Fruit fly (Drosophila melanogaster) whole organism, embryonic: ENCODE data around the gene Mst98Ca.

Experiments used
- Atf6 ChIP-seq: fragments of 200-800 bp; sonication (Bioruptor generic); IDR thresholded peaks from 2 replicates; pipeline ENCODE4 v1.3.6; 2022; ENCODE audit warnings: missing biosample characterization, missing genetic modification characterization
- Bgb ChIP-seq: fragments of 200-800 bp; sonication (Bioruptor generic); IDR thresholded peaks from 2 replicates; pipeline ENCODE4 v1.3.6; 2022; ENCODE audit warnings: missing biosample characterization, missing genetic modification characterization; ENCODE audit not compliant: partially characterized antibody
- CG12155 ChIP-seq: fragments of 200-800 bp; sonication (Bioruptor generic); optimal IDR thresholded peaks from 3 replicates; lab custom pipeline; 2016; ENCODE audit warnings: missing biosample characterization, missing genetic modification characterization
- CG1233 ChIP-seq: fragments of 200-800 bp; sonication (Bioruptor generic); optimal IDR thresholded peaks from 4 replicates; lab custom pipeline; 2018; ENCODE audit warnings: missing biosample characterization, mild to moderate bottlenecking, missing genetic modification characterization
- CG12659 ChIP-seq: fragments of 200-800 bp; sonication (Bioruptor generic); optimal IDR thresholded peaks from 3 replicates; lab custom pipeline; 2017; ENCODE audit warnings: mild to moderate bottlenecking, missing biosample characterization, missing genetic modification reagents, missing genetic modification characterization
- CG12769 ChIP-seq: fragments of 200-800 bp; sonication (Bioruptor generic); optimal IDR thresholded peaks from 2 replicates; lab custom pipeline; 2019; ENCODE audit warnings: missing biosample characterization, mild to moderate bottlenecking, missing genetic modification characterization, moderate library complexity
- CG13624 ChIP-seq: fragments of 200-800 bp; sonication (Bioruptor generic); optimal IDR thresholded peaks from 2 replicates; lab custom pipeline; 2016; ENCODE audit warnings: missing biosample characterization, missing genetic modification characterization
- CG13894 ChIP-seq: fragments of 200-800 bp; sonication (Bioruptor generic); optimal IDR thresholded peaks from 3 replicates; lab custom pipeline; 2018; ENCODE audit warnings: missing biosample characterization, mild to moderate bottlenecking, missing genetic modification characterization, moderate library complexity
- CG15011 ChIP-seq: fragments of 200-800 bp; sonication (Bioruptor generic); optimal IDR thresholded peaks from 3 replicates; lab custom pipeline; 2018; ENCODE audit warnings: missing biosample characterization, mild to moderate bottlenecking, missing genetic modification characterization
- CG18011 ChIP-seq: fragments of 200-800 bp; sonication (Bioruptor generic); optimal IDR thresholded peaks from 2 replicates; lab custom pipeline; 2017; ENCODE audit warnings: missing biosample characterization, missing genetic modification characterization, mild to moderate bottlenecking, moderate library complexity, missing genotype
- CG18619 ChIP-seq: fragments of 200-800 bp; sonication (Bioruptor generic); optimal IDR thresholded peaks from 3 replicates; lab custom pipeline; 2017; ENCODE audit warnings: missing biosample characterization, mild to moderate bottlenecking, missing genetic modification characterization
- CG2199 ChIP-seq: fragments of 200-800 bp; sonication (Bioruptor generic); IDR thresholded peaks from 3 replicates; pipeline ENCODE4 v1.3.6; 2022; ENCODE audit warnings: missing biosample characterization, missing genetic modification characterization
- CG30020 ChIP-seq: fragments of 200-800 bp; optimal IDR thresholded peaks from 2 replicates; lab custom pipeline; 2019; ENCODE audit warnings: missing biosample characterization, mild to moderate bottlenecking, missing genetic modification characterization, moderate library complexity
- CG32767 ChIP-seq: fragments of 200-800 bp; sonication (Bioruptor generic); IDR thresholded peaks from 2 replicates; pipeline ENCODE4 v1.3.6; 2022; ENCODE audit warnings: missing biosample characterization, missing genetic modification characterization
- CG4328 ChIP-seq: fragments of 200-800 bp; sonication (Bioruptor generic); optimal IDR thresholded peaks from 3 replicates; lab custom pipeline; 2017; ENCODE audit warnings: missing biosample characterization, missing genetic modification reagents, missing genetic modification characterization
- CG6689 ChIP-seq: fragments of 200-800 bp; sonication (Bioruptor generic); IDR thresholded peaks from 2 replicates; pipeline ENCODE4 v1.3.6; 2022; ENCODE audit warnings: missing biosample characterization, missing genetic modification characterization
- CG7987 ChIP-seq: fragments of 200-800 bp; sonication (Bioruptor generic); optimal IDR thresholded peaks from 2 replicates; lab custom pipeline; 2018; ENCODE audit warnings: missing biosample characterization, mild to moderate bottlenecking, missing genetic modification characterization, moderate library complexity
- CG8388 ChIP-seq: fragments of 200-800 bp; sonication (Bioruptor generic); optimal IDR thresholded peaks from 2 replicates; lab custom pipeline; 2019; ENCODE audit warnings: missing biosample characterization, mild to moderate bottlenecking, missing genetic modification characterization, moderate library complexity
- CG9215 ChIP-seq: fragments of 200-800 bp; sonication (Bioruptor generic); IDR thresholded peaks from 2 replicates; pipeline ENCODE4 v1.3.6; 2022; ENCODE audit warnings: missing biosample characterization, missing genetic modification characterization
- CTCF ChIP-seq: fragments of 200-800 bp; sonication (Bioruptor generic); optimal IDR thresholded peaks from 2 replicates; lab custom pipeline; 2017; ENCODE audit warnings: missing biosample characterization, mild to moderate bottlenecking, missing genetic modification characterization, moderate library complexity
- CoRest ChIP-seq: fragments of 200-800 bp; sonication (Bioruptor generic); optimal IDR thresholded peaks from 3 replicates; lab custom pipeline; 2018; ENCODE audit warnings: missing biosample characterization, mild to moderate bottlenecking, missing genetic modification characterization, moderate library complexity
- Dek ChIP-seq: fragments of 200-800 bp; sonication (Bioruptor generic); optimal IDR thresholded peaks from 3 replicates; lab custom pipeline; 2019; ENCODE audit warnings: missing biosample characterization, mild to moderate bottlenecking, missing genetic modification characterization, moderate library complexity
- Gug ChIP-seq: fragments of 200-800 bp; sonication (Bioruptor generic); IDR thresholded peaks from 4 replicates; pipeline ENCODE4 v1.3.6; 2022; ENCODE audit warnings: missing biosample characterization, missing genetic modification characterization
- HHEX ChIP-seq: fragments of 200-800 bp; sonication (Bioruptor generic); optimal IDR thresholded peaks from 3 replicates; lab custom pipeline; 2017; ENCODE audit warnings: missing biosample characterization, mild to moderate bottlenecking, missing genetic modification characterization, missing genetic modification reagents
- HmgZ ChIP-seq: fragments of 200-800 bp; sonication (Bioruptor generic); optimal IDR thresholded peaks from 2 replicates; lab custom pipeline; 2018; ENCODE audit warnings: missing biosample characterization, mild to moderate bottlenecking, missing genetic modification characterization
- Hmx ChIP-seq: fragments of 200-800 bp; sonication (Bioruptor generic); optimal IDR thresholded peaks from 2 replicates; lab custom pipeline; 2016; ENCODE audit warnings: missing biosample characterization, missing genetic modification characterization
- Lhr ChIP-seq: fragments of 200-800 bp; sonication (Bioruptor generic); optimal IDR thresholded peaks from 3 replicates; lab custom pipeline; 2017; ENCODE audit warnings: mild to moderate bottlenecking, missing biosample characterization, missing genetic modification reagents, missing genetic modification characterization
- MESR4 ChIP-seq: fragments of 200-800 bp; sonication (Bioruptor generic); optimal IDR thresholded peaks from 2 replicates; lab custom pipeline; 2018; ENCODE audit warnings: missing biosample characterization, mild to moderate bottlenecking, missing genetic modification characterization, moderate library complexity
- NFAT ChIP-seq: fragments of 200-800 bp; sonication (Bioruptor generic); IDR thresholded peaks from 2 replicates; pipeline ENCODE4 v1.3.6; 2022; ENCODE audit warnings: missing biosample characterization, missing genetic modification characterization
- Neu2 ChIP-seq: fragments of 200-800 bp; sonication (Bioruptor generic); optimal IDR thresholded peaks from 3 replicates; lab custom pipeline; 2016; ENCODE audit warnings: missing biosample characterization, missing genetic modification characterization, borderline replicate concordance
- PHDP ChIP-seq: fragments of 200-800 bp; sonication (Bioruptor generic); optimal IDR thresholded peaks from 3 replicates; lab custom pipeline; 2018; ENCODE audit warnings: missing biosample characterization, mild to moderate bottlenecking, missing genetic modification characterization, moderate library complexity
- Usf ChIP-seq: fragments of 200-800 bp; sonication (Bioruptor generic); optimal IDR thresholded peaks from 2 replicates; lab custom pipeline; 2017; ENCODE audit warnings: missing genotype, missing biosample characterization, missing genetic modification characterization
- bcd ChIP-seq: fragments of 200-800 bp; sonication (Bioruptor generic); optimal IDR thresholded peaks from 2 replicates; lab custom pipeline; 2017; ENCODE audit warnings: missing biosample characterization, mild to moderate bottlenecking, missing genetic modification characterization
- cas ChIP-seq: fragments of 200-800 bp; sonication (Bioruptor generic); IDR thresholded peaks from 2 replicates; pipeline ENCODE4 v1.3.6; 2022; ENCODE audit warnings: missing biosample characterization, missing genetic modification characterization
- cato ChIP-seq: fragments of 200-800 bp; sonication (Bioruptor generic); optimal IDR thresholded peaks from 2 replicates; lab custom pipeline; 2016; ENCODE audit warnings: missing biosample characterization, missing genetic modification characterization, borderline replicate concordance
- caup ChIP-seq: fragments of 200-800 bp; sonication (Bioruptor generic); optimal IDR thresholded peaks from 3 replicates; lab custom pipeline; 2017; ENCODE audit warnings: missing biosample characterization, mild to moderate bottlenecking, missing genetic modification characterization, moderate library complexity; ENCODE audit not compliant: severe bottlenecking
- chif ChIP-seq, 2 experiments: fragments of 200-800 bp; sonication (Bioruptor generic); optimal IDR thresholded peaks; 3 replicates each; lab custom pipeline; 2016; ENCODE audit warnings: missing biosample characterization in 2 of 2, missing genetic modification characterization in 2 of 2
- dimm ChIP-seq: fragments of 200-800 bp; sonication (Bioruptor generic); IDR thresholded peaks from 2 replicates; pipeline ENCODE4 v1.3.6; 2022; ENCODE audit warnings: missing biosample characterization, missing genetic modification characterization
- fru ChIP-seq: fragments of >200 bp; optimal IDR thresholded peaks from 2 replicates; lab custom pipeline; 2017
- ind ChIP-seq: fragments of 200-800 bp; sonication (Bioruptor generic); optimal IDR thresholded peaks from 3 replicates; lab custom pipeline; 2016; ENCODE audit warnings: missing biosample characterization, missing genetic modification characterization
- kay ChIP-seq: fragments of 200-800 bp; sonication (Bioruptor generic); optimal IDR thresholded peaks from 2 replicates; lab custom pipeline; 2016; ENCODE audit warnings: missing biosample characterization, missing genetic modification characterization
- lbe ChIP-seq: fragments of 200-800 bp; sonication (Bioruptor generic); optimal IDR thresholded peaks from 2 replicates; lab custom pipeline; 2016; ENCODE audit warnings: missing biosample characterization, mild to moderate bottlenecking, missing genetic modification characterization
- lilli ChIP-seq: fragments of 200-800 bp; sonication (Bioruptor generic); optimal IDR thresholded peaks from 3 replicates; lab custom pipeline; 2016; ENCODE audit warnings: missing biosample characterization, missing genetic modification characterization
- org-1 ChIP-seq: fragments of 200-800 bp; sonication (Bioruptor generic); optimal IDR thresholded peaks from 2 replicates; lab custom pipeline; 2017; ENCODE audit warnings: missing biosample characterization, missing genetic modification characterization
- pb ChIP-seq: fragments of 200-800 bp; sonication (Bioruptor generic); optimal IDR thresholded peaks from 3 replicates; lab custom pipeline; 2016; ENCODE audit warnings: missing biosample characterization, missing genetic modification characterization
- run ChIP-seq: fragments of 200-800 bp; sonication (Bioruptor generic); optimal IDR thresholded peaks from 3 replicates; lab custom pipeline; 2018; ENCODE audit warnings: missing biosample characterization, mild to moderate bottlenecking, missing genetic modification characterization
- tgo ChIP-seq: fragments of 200-800 bp; sonication (Bioruptor generic); IDR thresholded peaks from 3 replicates; pipeline ENCODE4 v1.3.6; 2022; ENCODE audit warnings: missing biosample characterization, missing genetic modification characterization
- ttk ChIP-seq: fragments of 200-800 bp; sonication (Bioruptor generic); IDR thresholded peaks from 2 replicates; pipeline ENCODE4 v2.1.2; 2022; ENCODE audit warnings: missing biosample characterization, missing genetic modification characterization
- tx ChIP-seq: fragments of 200-800 bp; sonication (Bioruptor generic); optimal IDR thresholded peaks from 2 replicates; lab custom pipeline; 2016; ENCODE audit warnings: missing biosample characterization, missing genetic modification characterization
- vnd ChIP-seq: fragments of 200-800 bp; sonication (Bioruptor generic); IDR thresholded peaks from 3 replicates; pipeline ENCODE4 v1.3.6; 2022; ENCODE audit warnings: missing biosample characterization, missing genetic modification characterization; ENCODE audit not compliant: partially characterized antibody

The Mst98Ca gene

DNA sequence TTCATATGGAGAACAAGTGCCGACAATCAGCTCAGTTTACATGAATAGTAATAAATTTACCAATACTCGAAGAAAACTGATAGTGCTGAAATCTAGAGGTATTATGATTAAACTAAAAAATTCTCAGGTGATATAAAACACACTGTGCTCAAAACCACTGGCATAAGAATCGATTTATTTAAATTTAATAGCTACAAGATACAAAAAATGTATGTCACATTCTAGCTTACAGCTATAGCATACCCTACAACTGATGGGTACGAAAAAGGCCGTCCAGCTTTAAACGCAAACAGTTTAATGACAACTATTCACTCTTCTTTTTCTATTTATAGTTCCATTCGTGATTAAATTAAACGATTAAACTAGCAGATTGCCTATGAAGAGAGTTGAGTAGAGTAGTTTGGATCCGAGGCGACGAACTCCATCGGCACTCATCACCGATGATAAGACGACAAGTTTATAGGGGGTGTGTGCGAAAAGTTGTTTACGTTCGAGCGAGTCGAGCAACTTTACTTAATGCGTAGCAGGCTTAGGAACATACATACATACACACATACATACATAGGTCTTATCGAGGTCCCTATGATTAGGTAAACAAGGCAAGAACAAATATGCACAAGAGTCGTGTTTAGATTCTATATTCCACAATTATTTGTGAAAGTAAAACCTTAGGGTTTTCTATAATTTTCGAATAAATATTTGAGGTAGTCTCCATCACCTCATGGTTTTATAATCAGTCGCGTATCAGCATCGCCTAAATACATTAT, 37.8 kb downstream of the Mst98Ca start (continued):
- TF ChIP-seq lilli (peak; percentile 80), CG2199 (GFP tag; lab: Robert Waterston, UW) (no peak), CoRest (peak; percentile 54), tgo (peak; percentile 74), run (tag; lab: Kevin White, UChicago) (no peak), pb (no peak), lbe (GFP tag; lab: Kevin White, UChicago) (no peak), CG30020 (no peak), dimm (GFP tag; lab: Robert Waterston, UW) (no peak), bcd (GFP tag; lab: Kevin White, UChicago) (peak; percentile 49), org-1 (GFP tag; lab: Kevin White, UChicago) (peak; percentile 74), cato (peak; percentile 42), vnd (GFP tag; lab: Robert Waterston, UW) (no peak), Bgb (GFP tag; lab: Robert Waterston, UW) (no peak), CG13624 (GFP tag; lab: Kevin White, UChicago) (peak; percentile 60), MESR4 (no peak), NFAT (GFP tag; lab: Robert Waterston, UW) (peak; percentile 80), CG12659 (GFP tag; lab: Kevin White, UChicago) (peak; percentile 69), CG7987 (GFP tag; lab: Kevin White, UChicago) (peak; percentile 34), CG18619 (GFP tag; lab: Kevin White, UChicago) (peak; percentile 63), CG9215 (no peak; the same call in none of the 2 replicates), HmgZ (tag; lab: Kevin White, UChicago) (peak; percentile 82), CG8388 (GFP tag; lab: Kevin White, UChicago) (no peak), CG12155 (GFP tag; lab: Kevin White, UChicago) (peak; percentile 62), tx (GFP tag; lab: Kevin White, UChicago) (peak; percentile 41), Usf (no peak), CG6689 (GFP tag; lab: Robert Waterston, UW) (peak; percentile 54), CG13894 (tag; lab: Kevin White, UChicago) (peak; percentile 77), caup (peak; percentile 37), HHEX (GFP tag; lab: Kevin White, UChicago) (peak; percentile 66), CG32767 (GFP tag; lab: Robert Waterston, UW) (peak; percentile 54), Hmx (GFP tag; lab: Kevin White, UChicago) (peak; percentile 48), CG15011 (GFP tag; lab: Kevin White, UChicago) (peak; percentile 81), CG1233 (GFP tag; lab: Kevin White, UChicago) (peak; percentile 64), chif (GFP tag; optimal IDR thresholded peaks at IDR 0.05; lab: Kevin White, UChicago) (peak; percentile 64 to 75), CTCF (no peak), ttk (GFP tag; lab: Robert Waterston, UW) (peak; percentile 60; the same call in 1 of the 2 replicates), Dek (peak; percentile 49), ind (GFP tag; lab: Kevin White, UChicago) (peak; percentile 48), Neu2 (GFP tag; lab: Kevin White, UChicago) (no peak), Gug (GFP tag; lab: Robert Waterston, UW) (peak; percentile 59; the same call in 3 of the 4 replicates), cas (peak; percentile 75), Lhr (GFP tag; lab: Kevin White, UChicago) (peak; percentile 76), Atf6 (GFP tag; lab: Robert Waterston, UW) (peak; percentile 74), CG18011 (peak; percentile 34), CG4328 (GFP tag; lab: Kevin White, UChicago) (peak; percentile 74), CG12769 (peak; percentile 57), kay (GFP tag; lab: Kevin White, UChicago) (peak; percentile 82), PHDP (tag; lab: Kevin White, UChicago) (peak; percentile 63), fru (no peak)
